Worm (Caenorhabditis elegans): ENCODE results near the gene ints-9.

DNA sequence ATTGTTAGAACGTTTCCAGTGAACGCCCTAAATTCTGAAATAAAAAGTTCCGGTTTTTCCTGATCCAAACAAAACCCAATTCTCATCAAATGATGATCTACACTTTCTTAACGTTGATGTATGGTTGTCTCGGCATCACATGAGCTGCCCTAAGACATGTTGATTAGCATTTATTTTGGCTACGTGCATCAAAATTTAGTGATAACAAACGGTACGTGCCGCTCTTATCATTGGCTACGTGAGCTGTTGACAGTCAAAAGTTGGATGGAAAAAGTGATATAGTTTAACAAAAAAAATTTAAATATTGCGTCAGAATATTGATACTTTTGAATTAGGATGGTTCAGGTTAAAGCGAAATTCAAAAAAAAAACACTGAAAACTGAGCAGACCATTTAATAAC is 27.6 kb upstream of the ints-9 start:
- TF ChIP-seq nhr-10 (tag; optimal IDR thresholded peaks at IDR 0.05) (no peak), unc-39 (tag; optimal IDR thresholded peaks at IDR 0.05) (no peak)
